Worm (Caenorhabditis elegans) whole organism, mixed stage, embryonic: ENCODE measurements around the gene sri-9.

ENCODE experiments used
- M03D4.4 ChIP-seq: sonication (generic microtip); optimal IDR thresholded peaks from 2 replicates; lab custom pipeline; 2017; ENCODE audit warnings: mild to moderate bottlenecking, missing genetic modification characterization, missing compliant biosample characterization
- ces-1 ChIP-seq: fragments of 150-350 bp; optimal IDR thresholded peaks from 2 replicates; lab custom pipeline; 2014; ENCODE audit warnings: missing biosample characterization, missing genetic modification reagents, missing genetic modification characterization
- elt-3 ChIP-seq: fragments of 150-350 bp; optimal IDR thresholded peaks from 2 replicates; lab custom pipeline; 2014; ENCODE audit warnings: missing biosample characterization, missing genetic modification characterization
- lsy-2 ChIP-seq: fragments of 150-350 bp; optimal IDR thresholded peaks from 2 replicates; lab custom pipeline; 2014; ENCODE audit warnings: missing biosample characterization, missing genetic modification characterization
- mab-5 ChIP-seq: fragments of 150-350 bp; optimal IDR thresholded peaks from 2 replicates; lab custom pipeline; 2014; ENCODE audit warnings: missing biosample characterization, missing genetic modification characterization
- mep-1 ChIP-seq: fragments of 150-350 bp; optimal IDR thresholded peaks from 2 replicates; lab custom pipeline; 2017; ENCODE audit warnings: missing biosample characterization, missing genetic modification reagents, missing genetic modification characterization, inconsistent platforms
- nhr-76 ChIP-seq: sonication (generic microtip); optimal IDR thresholded peaks from 2 replicates; lab custom pipeline; 2017; ENCODE audit warnings: missing biosample characterization, missing genetic modification characterization
- sptf-1 ChIP-seq: sonication (generic microtip); optimal IDR thresholded peaks from 2 replicates; lab custom pipeline; 2017; ENCODE audit warnings: mild to moderate bottlenecking, missing genetic modification characterization, moderate library complexity, missing compliant biosample characterization
- unc-39 ChIP-seq: fragments of 150-350 bp; optimal IDR thresholded peaks from 2 replicates; lab custom pipeline; 2014; ENCODE audit warnings: missing biosample characterization, missing genetic modification characterization

DNA sequence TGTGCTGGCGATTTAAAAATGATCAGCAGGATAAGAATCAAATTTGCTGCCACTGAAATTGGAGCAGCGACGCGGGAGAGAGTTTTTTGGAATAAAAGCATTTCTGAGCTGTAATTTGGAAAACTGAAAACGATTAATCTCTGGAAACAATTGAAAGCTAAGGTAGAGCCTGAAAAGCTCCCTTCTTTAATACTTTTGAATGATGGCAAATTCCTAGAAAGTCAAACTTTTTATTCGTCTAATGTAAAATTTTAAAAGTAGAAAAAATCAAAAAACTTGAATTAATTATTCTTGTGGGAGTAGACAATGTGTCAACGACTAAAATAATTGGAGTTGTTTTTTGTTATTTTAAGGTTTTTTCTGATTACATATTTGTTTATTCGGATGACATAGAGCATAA, 1.1 kb upstream of the sri-9 start, which contains the start of gene str-217:
- TF ChIP-seq lsy-2 (tag; lab: Kevin White, UChicago), result no peak
- TF ChIP-seq ces-1, result no peak
- no peak for TF ChIP-seq elt-3
- TF ChIP-seq sptf-1 (tag; lab: Kevin White, UChicago), result no peak
- no peak for TF ChIP-seq mep-1 (tag; lab: Kevin White, UChicago)
- TF ChIP-seq unc-39 (tag; lab: Kevin White, UChicago), result no peak
- TF ChIP-seq mab-5 (tag; lab: Kevin White, UChicago), result no peak
- TF ChIP-seq M03D4.4, result no peak
- no peak for TF ChIP-seq nhr-76
